Worm (Caenorhabditis elegans) whole organism, L4 larva: ENCODE data around the gene col-83.

Experiments used
- Y5F2A.4 ChIP-seq: fragments of 200-800 bp; sonication (Bioruptor generic); optimal IDR thresholded peaks from 2 replicates; lab custom pipeline; 2018; ENCODE audit warnings: mild to moderate bottlenecking, missing genetic modification characterization, missing compliant biosample characterization
- ama-1 ChIP-seq: fragments of 150-350 bp; optimal IDR thresholded peaks from 2 replicates; lab custom pipeline; 2014; ENCODE audit warnings: inconsistent platforms, mixed read lengths
- egl-43 ChIP-seq: fragments of 200-800 bp; sonication (Bioruptor generic); IDR thresholded peaks from 2 replicates; pipeline ENCODE4 v1.3.6; 2022; ENCODE audit warnings: missing genetic modification reagents, missing genetic modification characterization, missing compliant biosample characterization
- fkh-10 ChIP-seq: fragments of 150-350 bp; optimal IDR thresholded peaks from 2 replicates; lab custom pipeline; 2014; ENCODE audit warnings: missing biosample characterization, missing genetic modification reagents, missing genetic modification characterization
- lim-7 ChIP-seq: fragments of 200-800 bp; sonication (Bioruptor generic); IDR thresholded peaks from 2 replicates; pipeline ENCODE4 v1.3.6; 2022; ENCODE audit warnings: missing genetic modification characterization, missing compliant biosample characterization
- lin-15B ChIP-seq: fragments of 150-350 bp; sonication (generic microtip); optimal IDR thresholded peaks from 3 replicates; lab custom pipeline; 2014; ENCODE audit warnings: missing biosample characterization, missing genetic modification characterization
- mep-1 ChIP-seq: fragments of 150-350 bp; sonication (generic microtip); optimal IDR thresholded peaks from 3 replicates; lab custom pipeline; 2014; ENCODE audit warnings: missing biosample characterization, missing genetic modification characterization
- nhr-10 ChIP-seq: fragments of 150-350 bp; optimal IDR thresholded peaks from 2 replicates; lab custom pipeline; 2014; ENCODE audit warnings: missing biosample characterization, missing genetic modification characterization
- nhr-11 ChIP-seq: fragments of 150-350 bp; optimal IDR thresholded peaks from 2 replicates; lab custom pipeline; 2014; ENCODE audit warnings: missing biosample characterization, missing genetic modification characterization
- nhr-25 ChIP-seq: sonication (generic microtip); optimal IDR thresholded peaks from 2 replicates; lab custom pipeline; 2017; ENCODE audit warnings: missing genetic modification characterization, mild to moderate bottlenecking, missing compliant biosample characterization, antibody characterized with exemption, moderate library complexity, borderline replicate concordance; ENCODE audit not compliant: insufficient read depth
- nhr-76 ChIP-seq: fragments of 150-350 bp; optimal IDR thresholded peaks from 2 replicates; lab custom pipeline; 2014; ENCODE audit warnings: missing biosample characterization, missing genetic modification characterization
- nhr-77 ChIP-seq: fragments of 150-350 bp; optimal IDR thresholded peaks from 2 replicates; lab custom pipeline; 2014; ENCODE audit warnings: missing biosample characterization, missing genetic modification characterization
- ztf-11 ChIP-seq: fragments of 150-350 bp; optimal IDR thresholded peaks from 2 replicates; lab custom pipeline; 2014; ENCODE audit warnings: missing biosample characterization, missing genetic modification characterization

ce11 chrII:11086770-11087169 is 41.0 kb upstream of the col-83 start:
- TF ChIP-seq ztf-11 (tag; lab: Kevin White, UChicago) = no peak
- TF ChIP-seq Y5F2A.4 (GFP tag; lab: Kevin White, UChicago) = no peak
- TF ChIP-seq nhr-11 (tag; lab: Kevin White, UChicago) = no peak
- TF ChIP-seq lin-15B = no peak
- no peak for TF ChIP-seq nhr-77 (tag; lab: Kevin White, UChicago)
- TF ChIP-seq ama-1 (lab: Kevin White, UChicago) = no peak
- no peak for TF ChIP-seq egl-43 (GFP tag; lab: Robert Waterston, UW)
- no peak for TF ChIP-seq fkh-10 (GFP tag; lab: Kevin White, UChicago)
- TF ChIP-seq mep-1 = no peak
- TF ChIP-seq nhr-10 (tag; lab: Kevin White, UChicago) = no peak
- TF ChIP-seq nhr-25 (tag; lab: Kevin White, UChicago) = no peak
- TF ChIP-seq nhr-76 = no peak
- TF ChIP-seq lim-7 (GFP tag; lab: Robert Waterston, UW) = no peak
